Fruit fly (Drosophila melanogaster): ENCODE results near the gene D1.

DNA sequence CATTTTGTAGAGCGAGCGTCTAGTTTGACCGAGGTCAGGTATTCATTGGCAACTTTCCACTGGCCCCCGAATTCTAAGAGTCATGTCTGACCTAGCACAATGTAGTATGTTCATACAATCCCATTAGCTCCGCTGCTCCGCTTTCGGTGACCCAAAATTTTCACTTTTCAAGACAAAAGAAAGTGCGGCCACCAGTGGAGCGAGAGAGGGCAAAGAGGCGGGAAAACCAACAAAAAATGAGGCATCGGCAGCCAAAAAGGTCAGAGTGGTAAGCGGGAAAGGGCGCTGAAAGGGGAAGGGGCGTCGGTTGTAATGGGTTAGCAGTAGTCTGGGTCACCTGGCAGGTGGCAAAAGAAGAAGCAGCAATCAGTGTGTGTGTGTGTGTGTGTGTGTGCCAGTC, 24.9 kb downstream of the D1 start:
- TF ChIP-seq CG8478 (optimal IDR thresholded peaks at IDR 0.05) (no peak), CTCF (optimal IDR thresholded peaks at IDR 0.05) (no peak)

Data from S2 (cell line).